Worm (Caenorhabditis elegans) whole organism, L3 larva: Measurements from ENCODE around the gene K10D11.3.

ENCODE experiments used
- fkh-10 ChIP-seq: sonication (generic microtip); optimal IDR thresholded peaks from 2 replicates; lab custom pipeline; 2017; ENCODE audit warnings: missing biosample characterization, missing genetic modification reagents, missing genetic modification characterization
- fkh-2 ChIP-seq: fragments of 150-350 bp; optimal IDR thresholded peaks from 2 replicates; lab custom pipeline; 2014; ENCODE audit warnings: missing biosample characterization, missing genetic modification reagents, missing genetic modification characterization
- jun-1 ChIP-seq: fragments of 150-350 bp; optimal IDR thresholded peaks from 2 replicates; lab custom pipeline; 2014; ENCODE audit warnings: missing biosample characterization, missing genetic modification reagents, missing genetic modification characterization
- mml-1 ChIP-seq: fragments of 150-350 bp; sonication (generic microtip); optimal IDR thresholded peaks from 3 replicates; lab custom pipeline; 2014; ENCODE audit warnings: missing biosample characterization, missing genetic modification characterization
- nhr-28 ChIP-seq: fragments of 150-350 bp; optimal IDR thresholded peaks from 2 replicates; lab custom pipeline; 2014; ENCODE audit warnings: missing biosample characterization, missing genetic modification characterization
- nhr-77 ChIP-seq: fragments of 150-350 bp; optimal IDR thresholded peaks from 2 replicates; lab custom pipeline; 2014; ENCODE audit warnings: missing biosample characterization, missing genetic modification characterization
- pha-4 ChIP-seq: fragments of 150-350 bp; optimal IDR thresholded peaks from 2 replicates; lab custom pipeline; 2014; ENCODE audit warnings: missing biosample characterization, missing genetic modification reagents, missing genetic modification characterization
- sea-2 ChIP-seq: fragments of 150-350 bp; sonication (generic microtip); optimal IDR thresholded peaks from 4 replicates; lab custom pipeline; 2014; ENCODE audit warnings: missing biosample characterization, missing genetic modification reagents, missing genetic modification characterization
- skn-1 ChIP-seq: fragments of 150-350 bp; optimal IDR thresholded peaks from 2 replicates; lab custom pipeline; 2014; ENCODE audit warnings: missing biosample characterization, missing genetic modification characterization
- tbx-2 ChIP-seq: sonication (generic microtip); optimal IDR thresholded peaks from 2 replicates; lab custom pipeline; 2016; ENCODE audit warnings: mild to moderate bottlenecking, missing genetic modification characterization, missing compliant biosample characterization
- unc-62 ChIP-seq: fragments of 150-350 bp; sonication (generic microtip); optimal IDR thresholded peaks from 4 replicates; lab custom pipeline; 2014; ENCODE audit warnings: missing biosample characterization, missing genetic modification reagents, missing genetic modification characterization
- zag-1 ChIP-seq: fragments of 150-350 bp; optimal IDR thresholded peaks from 2 replicates; lab custom pipeline; 2014; ENCODE audit warnings: missing biosample characterization, missing genetic modification characterization

ce11 chrIV:12936221-12936776 is 49.6 kb downstream of the K10D11.3 start, which contains the start of the genes cld-1 and dod-21:
- TF ChIP-seq fkh-2 (tag; lab: Kevin White, UChicago) (no peak), pha-4 (no peak), tbx-2 (no peak), sea-2 (no peak), unc-62 (GFP tag; lab: Kevin White, UChicago) (no peak), nhr-77 (tag; lab: Kevin White, UChicago) (no peak), zag-1 (tag; lab: Kevin White, UChicago) (no peak), skn-1 (tag; lab: Kevin White, UChicago) (no peak), fkh-10 (GFP tag; lab: Kevin White, UChicago) (no peak), jun-1 (tag; lab: Kevin White, UChicago) (no peak), nhr-28 (tag; lab: Kevin White, UChicago) (no peak), mml-1 (no peak)
